Fruit fly (Drosophila melanogaster): ENCODE measurements around the gene RFeSP.

- no peak for TF ChIP-seq CG42726 (GFP tag; IDR thresholded peaks at IDR 0.05; ENCODE audit: partially characterized antibody)
- TF ChIP-seq ara (GFP tag; IDR thresholded peaks at IDR 0.05), result no peak
- no peak for TF ChIP-seq TFAM (GFP tag; optimal IDR thresholded peaks at IDR 0.05)
- TF ChIP-seq CG17385 (GFP tag; optimal IDR thresholded peaks at IDR 0.05), result peak; percentile 41
- peak; percentile 60 for TF ChIP-seq Hsf (GFP tag; optimal IDR thresholded peaks at IDR 0.05)
- no peak for TF ChIP-seq bbx (GFP tag; IDR thresholded peaks at IDR 0.05; ENCODE audit: partially characterized antibody)
Observed at dm6 chr2L:1619191-1619590, 5.2 kb upstream of the RFeSP start.

Data from whole organism, embryonic.